Fruit fly (Drosophila melanogaster) whole organism, pupa: ENCODE results near the gene trbd.

Source experiments
- D1 ChIP-seq: fragments of 200-800 bp; sonication (Bioruptor generic); optimal IDR thresholded peaks from 2 replicates; lab custom pipeline; 2018; ENCODE audit warnings: missing biosample characterization, mild to moderate bottlenecking, missing genetic modification characterization, moderate library complexity
- Snoo ChIP-seq: fragments of 200-800 bp; sonication (Bioruptor generic); optimal IDR thresholded peaks from 3 replicates; lab custom pipeline; 2017; ENCODE audit warnings: missing biosample characterization, mild to moderate bottlenecking, missing genetic modification characterization, inconsistent platforms

dm6 chr3R:9674968-9675573, 35.8 kb downstream of the trbd start, which contains the start of gene Nepl12:
- no peak for TF ChIP-seq D1 (tag; lab: Kevin White, UChicago)
- TF ChIP-seq Snoo (tag; lab: Kevin White, UChicago): no peak
